Fruit fly (Drosophila melanogaster) whole organism, prepupa: ENCODE results near the gene SCAR.

Experiments used
- Blimp-1 ChIP-seq: fragments of 200-800 bp; sonication (Bioruptor generic); optimal IDR thresholded peaks from 3 replicates; lab custom pipeline; 2017; ENCODE audit warnings: missing biosample characterization, missing genetic modification characterization, mild to moderate bottlenecking, moderate library complexity, missing genetic modification reagents
- CG10631 ChIP-seq: fragments of 200-800 bp; sonication (Bioruptor generic); optimal IDR thresholded peaks from 2 replicates; lab custom pipeline; 2016; ENCODE audit warnings: missing biosample characterization, missing genetic modification characterization
- CG10669 ChIP-seq: fragments of 200-800 bp; sonication (Bioruptor generic); optimal IDR thresholded peaks from 3 replicates; lab custom pipeline; 2018; ENCODE audit warnings: missing biosample characterization, mild to moderate bottlenecking, missing genetic modification characterization, moderate library complexity
- CG11294 ChIP-seq: fragments of 200-800 bp; sonication (Bioruptor generic); IDR thresholded peaks from 2 replicates; pipeline ENCODE4 v1.3.6; 2022; ENCODE audit warnings: missing biosample characterization, missing genetic modification characterization
- CG15336 ChIP-seq: fragments of 200-800 bp; sonication (Bioruptor generic); IDR thresholded peaks from 2 replicates; pipeline ENCODE4 v1.3.6; 2022; ENCODE audit warnings: missing biosample characterization, missing genetic modification characterization
- CG1621 ChIP-seq: fragments of 200-800 bp; sonication (Bioruptor generic); optimal IDR thresholded peaks from 3 replicates; lab custom pipeline; 2018; ENCODE audit warnings: missing biosample characterization, mild to moderate bottlenecking, missing genetic modification characterization
- CG3032 ChIP-seq: fragments of 200-800 bp; optimal IDR thresholded peaks from 2 replicates; lab custom pipeline; 2019; ENCODE audit warnings: missing biosample characterization, mild to moderate bottlenecking, missing genetic modification characterization, moderate library complexity
- CG31627 ChIP-seq: fragments of 200-800 bp; sonication (Bioruptor generic); optimal IDR thresholded peaks from 3 replicates; lab custom pipeline; 2016; ENCODE audit warnings: missing biosample characterization, missing genetic modification characterization
- CG32006 ChIP-seq: fragments of 200-800 bp; sonication (Bioruptor generic); optimal IDR thresholded peaks from 3 replicates; lab custom pipeline; 2017; ENCODE audit warnings: missing biosample characterization, mild to moderate bottlenecking, missing genetic modification characterization
- CG4318 ChIP-seq: fragments of 200-800 bp; sonication (Bioruptor generic); optimal IDR thresholded peaks from 3 replicates; lab custom pipeline; 2017; ENCODE audit warnings: missing biosample characterization, mild to moderate bottlenecking, missing genetic modification characterization
- CG6163 ChIP-seq: fragments of 200-800 bp; sonication (Bioruptor generic); IDR thresholded peaks from 3 replicates; pipeline ENCODE4 v1.3.6; 2022; ENCODE audit warnings: missing biosample characterization, missing genetic modification characterization
- CG6276 ChIP-seq: fragments of 200-800 bp; sonication (Bioruptor generic); optimal IDR thresholded peaks from 2 replicates; lab custom pipeline; 2017; ENCODE audit warnings: missing biosample characterization, mild to moderate bottlenecking, missing genetic modification characterization
- CG6792 ChIP-seq: fragments of 200-800 bp; sonication (Bioruptor generic); optimal IDR thresholded peaks from 3 replicates; lab custom pipeline; 2016; ENCODE audit warnings: missing biosample characterization, missing genetic modification characterization
- CG6854 ChIP-seq: fragments of 200-800 bp; sonication (Bioruptor generic); optimal IDR thresholded peaks from 2 replicates; lab custom pipeline; 2017; ENCODE audit warnings: missing biosample characterization, mild to moderate bottlenecking, missing genetic modification characterization
- CG8632 ChIP-seq: fragments of 200-800 bp; sonication (Bioruptor generic); optimal IDR thresholded peaks from 3 replicates; lab custom pipeline; 2016; ENCODE audit warnings: missing biosample characterization, missing genetic modification characterization
- Eip75B ChIP-seq: fragments of 200-800 bp; sonication (Bioruptor generic); optimal IDR thresholded peaks from 3 replicates; lab custom pipeline; 2016; ENCODE audit warnings: missing biosample characterization, missing genetic modification characterization
- Eip78C ChIP-seq: fragments of 200-800 bp; sonication (Bioruptor generic); peaks from one replicate; lab custom pipeline; 2016; ENCODE audit warnings: missing biosample characterization, missing genetic modification characterization
- Eip93F ChIP-seq: fragments of 200-800 bp; sonication (Bioruptor generic); optimal IDR thresholded peaks from 2 replicates; lab custom pipeline; 2016; ENCODE audit warnings: missing biosample characterization, mild to moderate bottlenecking, missing genetic modification characterization
- Ets21C ChIP-seq: fragments of 200-800 bp; sonication (Bioruptor generic); optimal IDR thresholded peaks from 3 replicates; lab custom pipeline; 2016; ENCODE audit warnings: missing biosample characterization, missing genetic modification characterization
- Ets96B ChIP-seq: fragments of 200-800 bp; optimal IDR thresholded peaks from 2 replicates; lab custom pipeline; 2019; ENCODE audit warnings: missing biosample characterization, mild to moderate bottlenecking, missing genetic modification characterization, moderate library complexity
- Gug ChIP-seq: fragments of 200-800 bp; sonication (Bioruptor generic); IDR thresholded peaks from 2 replicates; pipeline ENCODE4 v1.3.6; 2022; ENCODE audit warnings: missing biosample characterization, missing genetic modification characterization
- Hr39 ChIP-seq: fragments of 200-800 bp; sonication (Bioruptor generic); optimal IDR thresholded peaks from 2 replicates; lab custom pipeline; 2016; ENCODE audit warnings: missing biosample characterization, missing genetic modification characterization
- Lpt ChIP-seq: fragments of 200-800 bp; sonication (Bioruptor generic); optimal IDR thresholded peaks from 3 replicates; lab custom pipeline; 2016; ENCODE audit warnings: missing biosample characterization, missing genetic modification characterization
- Met ChIP-seq: fragments of 200-800 bp; sonication (Bioruptor generic); optimal IDR thresholded peaks from 3 replicates; lab custom pipeline; 2016; ENCODE audit warnings: missing biosample characterization, missing genetic modification characterization
- Smox ChIP-seq: fragments of 200-800 bp; sonication (Bioruptor generic); optimal IDR thresholded peaks from 3 replicates; lab custom pipeline; 2016; ENCODE audit warnings: missing biosample characterization, missing genetic modification characterization
- Sox14 ChIP-seq: fragments of 200-800 bp; sonication (Bioruptor generic); optimal IDR thresholded peaks from 3 replicates; lab custom pipeline; 2016; ENCODE audit warnings: missing biosample characterization, missing genetic modification characterization
- cyc ChIP-seq: fragments of 200-800 bp; sonication (Bioruptor generic); optimal IDR thresholded peaks from 3 replicates; lab custom pipeline; 2016; ENCODE audit warnings: missing biosample characterization, missing genetic modification characterization
- dsx ChIP-seq: fragments of 200-800 bp; optimal IDR thresholded peaks from 3 replicates; lab custom pipeline; 2019; ENCODE audit warnings: missing biosample characterization, mild to moderate bottlenecking, missing genetic modification characterization, moderate library complexity; ENCODE audit not compliant: poor library complexity, severe bottlenecking
- esn ChIP-seq: fragments of 200-800 bp; sonication (Bioruptor generic); optimal IDR thresholded peaks from 2 replicates; lab custom pipeline; 2016; ENCODE audit warnings: missing biosample characterization, mild to moderate bottlenecking, missing genetic modification characterization, moderate library complexity
- fkh ChIP-seq: fragments of 200-800 bp; sonication (Bioruptor generic); optimal IDR thresholded peaks from 3 replicates; lab custom pipeline; 2017; ENCODE audit warnings: missing biosample characterization, mild to moderate bottlenecking, missing genetic modification characterization, moderate library complexity
- lz ChIP-seq: fragments of 200-800 bp; sonication (Bioruptor generic); optimal IDR thresholded peaks from 3 replicates; lab custom pipeline; 2016; ENCODE audit warnings: missing biosample characterization, missing genetic modification characterization
- net ChIP-seq: fragments of 200-800 bp; sonication (Bioruptor generic); optimal IDR thresholded peaks from 3 replicates; lab custom pipeline; 2016; ENCODE audit warnings: missing biosample characterization, missing genetic modification characterization
- salr ChIP-seq, 2 experiments: fragments of 200-800 bp; sonication (Bioruptor generic); optimal IDR thresholded peaks; 3 replicates each; lab custom pipeline; 2016 to 2018; ENCODE audit warnings: missing biosample characterization in 2 of 2, missing genetic modification characterization in 2 of 2, mild to moderate bottlenecking in 1 of 2
- svp ChIP-seq: fragments of 200-800 bp; sonication (Bioruptor generic); peaks from one replicate; lab custom pipeline; 2016; ENCODE audit warnings: missing biosample characterization, missing genetic modification characterization
- topi ChIP-seq: fragments of 200-800 bp; sonication (Bioruptor generic); optimal IDR thresholded peaks from 3 replicates; lab custom pipeline; 2016; ENCODE audit warnings: missing biosample characterization, missing genetic modification characterization
- vri ChIP-seq: fragments of 200-800 bp; sonication (Bioruptor generic); optimal IDR thresholded peaks from 3 replicates; lab custom pipeline; 2016; ENCODE audit warnings: missing biosample characterization, mild to moderate bottlenecking, missing genetic modification characterization

SCAR gene

DNA sequence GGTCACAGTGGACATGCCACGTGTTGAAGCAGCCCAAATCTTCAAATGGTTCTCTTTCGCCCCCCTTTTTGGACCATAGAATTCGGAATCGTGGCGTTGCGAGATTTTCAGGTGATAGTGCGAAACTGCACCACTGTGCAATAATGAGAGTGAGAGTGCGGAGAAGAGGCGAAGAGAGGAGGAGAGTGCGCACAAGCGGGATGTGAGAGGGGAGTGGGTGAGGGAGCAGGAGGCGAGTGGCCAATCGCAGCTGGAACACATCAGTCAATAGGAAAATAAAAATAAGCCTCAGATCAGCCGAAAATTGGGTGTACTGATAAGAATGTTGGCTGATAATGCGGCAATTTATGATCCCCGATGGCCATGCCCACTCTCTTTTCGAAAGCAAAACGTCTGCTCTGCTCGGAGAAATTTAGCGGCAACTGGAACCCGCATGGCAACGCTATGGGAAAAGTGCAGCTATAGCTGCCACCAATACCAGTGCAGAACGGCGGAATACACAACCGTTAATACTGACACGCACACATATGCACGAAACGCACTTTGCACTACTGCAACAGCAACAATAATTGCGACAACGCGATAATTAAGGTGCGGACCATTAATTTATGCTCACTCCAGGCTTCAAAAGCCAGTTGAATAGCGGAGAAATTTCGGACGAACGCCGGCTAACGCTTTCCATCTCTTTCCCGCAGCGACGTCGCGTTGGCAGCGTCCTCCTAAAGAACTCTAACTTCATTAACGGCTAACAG, 9.1 kb upstream of the SCAR start (continued):
- TF ChIP-seq Eip75B (peak; percentile 24), CG6276 (GFP tag; lab: Kevin White, UChicago) (no peak), CG11294 (GFP tag; lab: Robert Waterston, UW) (no peak; the same call in 1 of the 2 replicates), Blimp-1 (GFP tag; lab: Kevin White, UChicago) (peak; percentile 99), Smox (GFP tag; lab: Kevin White, UChicago) (peak; percentile 38), dsx (GFP tag; lab: Kevin White, UChicago) (no peak), Gug (no peak), CG10631 (no peak), cyc (GFP tag; lab: Kevin White, UChicago) (peak; percentile 8), esn (GFP tag; lab: Kevin White, UChicago) (peak; percentile 24), Hr39 (peak; percentile 15), salr (GFP tag; optimal IDR thresholded peaks at IDR 0.05; lab: Kevin White, UChicago) (peak; percentile 1 to 13), CG10669 (GFP tag; lab: Kevin White, UChicago) (peak; percentile 43), CG31627 (GFP tag; lab: Kevin White, UChicago) (peak; percentile 31), vri (GFP tag; lab: Kevin White, UChicago) (peak; percentile 17), CG6792 (GFP tag; lab: Kevin White, UChicago) (peak; percentile 33), CG32006 (peak; percentile 54), CG6854 (peak; percentile 50), Ets21C (GFP tag; lab: Kevin White, UChicago) (no peak)

DNA sequence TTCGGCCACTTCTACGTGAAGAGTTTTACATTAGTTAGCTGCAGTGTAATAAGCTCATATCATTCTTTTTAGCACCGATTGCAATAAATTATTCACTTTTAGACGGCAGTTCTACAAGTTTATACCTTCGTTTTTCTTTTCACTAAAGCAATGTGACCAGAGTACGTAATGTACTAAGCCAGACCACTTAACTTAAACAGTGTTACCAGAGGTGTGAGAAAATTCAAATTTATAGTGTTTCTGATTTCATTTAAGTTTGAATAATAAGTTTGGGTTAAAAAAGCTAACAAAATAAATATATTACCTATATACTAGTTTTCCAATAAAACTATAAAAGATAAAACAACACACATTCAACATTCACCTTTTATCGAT, 8.6 kb upstream of the SCAR start:
- no peak for TF ChIP-seq Lpt
- TF ChIP-seq Eip75B: no peak
- TF ChIP-seq CG15336: no peak
- no peak for TF ChIP-seq topi (GFP tag; lab: Kevin White, UChicago)
- no peak for TF ChIP-seq Ets96B (tag; lab: Kevin White, UChicago)
- no peak for TF ChIP-seq dsx (GFP tag; lab: Kevin White, UChicago)
- no peak for TF ChIP-seq CG6792 (GFP tag; lab: Kevin White, UChicago)
- TF ChIP-seq net (GFP tag; lab: Kevin White, UChicago): no peak
- no peak for TF ChIP-seq cyc (GFP tag; lab: Kevin White, UChicago)

DNA sequence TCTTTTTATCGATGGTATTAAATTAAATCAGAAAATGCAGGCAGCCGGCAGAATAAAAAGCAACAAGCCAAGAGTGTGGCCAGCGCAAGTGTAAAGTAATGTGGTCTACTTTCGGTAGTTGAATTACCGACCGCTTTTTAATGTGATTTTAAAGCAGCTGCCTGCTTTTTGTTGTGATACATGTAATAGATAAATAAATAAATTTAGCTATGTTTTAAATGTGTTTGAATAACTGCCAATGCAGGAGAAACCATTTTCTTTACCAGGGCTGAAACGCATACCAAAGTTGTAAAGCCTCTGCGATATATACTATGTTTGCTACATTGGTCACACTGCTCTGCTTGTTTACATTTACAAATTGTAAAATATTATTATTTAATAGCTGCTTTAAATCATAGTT, 6.4 kb upstream of the SCAR start, which contains the start of the genes Tmem214 and YL-1:
Tmem214 (minus strand) TSS at position 142 of the 400 bp plus-strand sequence.
YL-1 (plus strand) TSS at position 310 of the 400 bp plus-strand sequence.
- TF ChIP-seq lz (GFP tag; lab: Kevin White, UChicago): no peak
- TF ChIP-seq salr (GFP tag; optimal IDR thresholded peaks at IDR 0.05; lab: Kevin White, UChicago): no peak
- TF ChIP-seq CG4318 (GFP tag; lab: Kevin White, UChicago): no peak
- no peak for TF ChIP-seq cyc (GFP tag; lab: Kevin White, UChicago)
- TF ChIP-seq CG6163 (GFP tag; lab: Robert Waterston, UW): no peak
- TF ChIP-seq esn (GFP tag; lab: Kevin White, UChicago): peak; percentile 3
- no peak for TF ChIP-seq svp (GFP tag; lab: Kevin White, UChicago)
- no peak for TF ChIP-seq Eip93F (GFP tag; lab: Kevin White, UChicago)
- TF ChIP-seq Sox14 (GFP tag; lab: Kevin White, UChicago): peak; percentile 14
- TF ChIP-seq Eip78C (GFP tag; lab: Kevin White, UChicago): peak; percentile 75
- TF ChIP-seq CG32006: no peak
- TF ChIP-seq CG8632: no peak
- TF ChIP-seq fkh: peak; percentile 95
- peak; percentile 62 for TF ChIP-seq vri (GFP tag; lab: Kevin White, UChicago)
- TF ChIP-seq topi (GFP tag; lab: Kevin White, UChicago): no peak
- peak; percentile 7 for TF ChIP-seq CG3032
- no peak for TF ChIP-seq CG6792 (GFP tag; lab: Kevin White, UChicago)
- TF ChIP-seq CG1621 (tag; lab: Kevin White, UChicago): no peak
- TF ChIP-seq Met (GFP tag; lab: Kevin White, UChicago): no peak
- no peak for TF ChIP-seq Blimp-1 (GFP tag; lab: Kevin White, UChicago)
- no peak for TF ChIP-seq Eip75B
- TF ChIP-seq, all 60 proteins: peak for 6
